Worm (Caenorhabditis elegans): ENCODE results near the gene Y17G7B.3.
A peak's percentile ranks its signal among the peaks of the same experiment; 100 is the strongest.

The Y17G7B.3 gene

ce11 chrII:11958793-11959574 lies 29.8 kb upstream of the Y17G7B.3 start:
- TF ChIP-seq daf-8 (GFP tag; IDR thresholded peaks at IDR 0.05) (no peak), madf-9 (GFP tag; conservative IDR thresholded peaks at IDR 0.05) (0 out of 2 replicates have a peak, but pooled peaks have one; percentile 48), madf-5 (GFP tag; IDR thresholded peaks at IDR 0.05) (no peak), spr-1 (tag; optimal IDR thresholded peaks at IDR 0.05) (peak; percentile 4), mxl-3 (GFP tag; optimal IDR thresholded peaks at IDR 0.05) (no peak), F44E2.7 (GFP tag; IDR thresholded peaks at IDR 0.05) (no peak), mep-1 (tag; optimal IDR thresholded peaks at IDR 0.05) (peak; percentile 68), hlh-30 (tag; optimal IDR thresholded peaks at IDR 0.05; ENCODE audit: insufficient read depth) (peak; percentile 31), ceh-82 (tag; optimal IDR thresholded peaks at IDR 0.05) (no peak), daf-16 (GFP tag; optimal IDR thresholded peaks at IDR 0.05) (no peak), daf-16 (tag; optimal IDR thresholded peaks at IDR 0.05) (peak; percentile 41), tag-97 (GFP tag; IDR thresholded peaks at IDR 0.05) (no peak), dpl-1 (GFP tag; optimal IDR thresholded peaks at IDR 0.05) (peak; percentile 33), saeg-2 (GFP tag; IDR thresholded peaks at IDR 0.05) (no peak), F49E8.2 (tag; optimal IDR thresholded peaks at IDR 0.05; ENCODE audit: borderline replicate concordance) (no peak), rbr-2 (tag; optimal IDR thresholded peaks at IDR 0.05) (peak; percentile 54), dmd-9 (GFP tag; IDR thresholded peaks at IDR 0.05) (no peak), nhr-28 (tag; optimal IDR thresholded peaks at IDR 0.05) (peak; percentile 1), unc-62 (GFP tag; optimal IDR thresholded peaks at IDR 0.05 in 1 of 2) (peak in 1 of 2 experiments; percentile 60), unc-62 (tag; optimal IDR thresholded peaks at IDR 0.05) (no peak), mes-2 (tag; optimal IDR thresholded peaks at IDR 0.05; ENCODE audit: poor library complexity, severe bottlenecking) (no peak), spr-3 (GFP tag; optimal IDR thresholded peaks at IDR 0.05) (no peak), lin-29 (GFP tag; IDR thresholded peaks at IDR 0.05) (no peak), dve-1 (tag; optimal IDR thresholded peaks at IDR 0.05; ENCODE audit: insufficient read depth) (peak; percentile 39), T20F7.1 (GFP tag; optimal IDR thresholded peaks at IDR 0.05) (no peak), nhr-25 (tag; optimal IDR thresholded peaks at IDR 0.05; ENCODE audit: borderline replicate concordance, insufficient read depth) (peak; percentile 33), ceh-44 (GFP tag; IDR thresholded peaks at IDR 0.05) (no peak), ceh-28 (tag; optimal IDR thresholded peaks at IDR 0.05) (no peak), skn-1 (tag; optimal IDR thresholded peaks at IDR 0.05) (no peak), tra-1 (GFP tag; IDR thresholded peaks at IDR 0.05) (no peak), hmg-1.1 (GFP tag; IDR thresholded peaks at IDR 0.05) (peak; percentile 76), ZK337.2 (GFP tag; IDR thresholded peaks at IDR 0.05) (0 out of 2 replicates have a peak, but pooled peaks have one; percentile 38), snpc-1.2 (GFP tag; IDR thresholded peaks at IDR 0.05) (peak; percentile 66; the same call in 1 of the 2 replicates), F26F4.8 (GFP tag; conservative IDR thresholded peaks at IDR 0.05) (no peak), lin-39 (tag; optimal IDR thresholded peaks at IDR 0.05) (no peak), lir-3 (tag; optimal IDR thresholded peaks at IDR 0.05) (peak; percentile 19), zag-1 (tag; optimal IDR thresholded peaks at IDR 0.05) (no peak), pha-4 (GFP tag; IDR thresholded peaks at IDR 0.05) (peak; percentile 45; the same call in 1 of the 2 replicates), pha-4 (tag; optimal IDR thresholded peaks at IDR 0.05) (no peak), hlh-11 (tag; optimal IDR thresholded peaks at IDR 0.05) (peak; percentile 63), unc-39 (tag; optimal IDR thresholded peaks at IDR 0.05) (no peak), Y105C5A.15 (GFP tag; IDR thresholded peaks at IDR 0.05) (no peak), arid-1 (GFP tag; conservative IDR thresholded peaks at IDR 0.05) (0 out of 2 replicates have a peak, but pooled peaks have one; percentile 34), php-3 (GFP tag; IDR thresholded peaks at IDR 0.05) (peak; percentile 46; the same call in 1 of the 2 replicates), lsy-2 (tag; optimal IDR thresholded peaks at IDR 0.05) (peak in 1 of 2 experiments; percentile 53), ztf-7 (tag; optimal IDR thresholded peaks at IDR 0.05) (no peak), nhr-6 (tag; optimal IDR thresholded peaks at IDR 0.05) (no peak), sdz-12 (GFP tag; optimal IDR thresholded peaks at IDR 0.05) (no peak), fos-1 (tag; optimal IDR thresholded peaks at IDR 0.05) (no peak), lin-15B (tag; optimal IDR thresholded peaks at IDR 0.05) (no peak)

All from whole organism, L4 larva.